Worm (Caenorhabditis elegans) whole organism, L2 larva: ENCODE measurements around the gene fbxa-83.

Experiments used
- ZK546.5 ChIP-seq: sonication (generic microtip); optimal IDR thresholded peaks from 2 replicates; lab custom pipeline; 2017; ENCODE audit warnings: missing biosample characterization, missing genetic modification characterization
- fos-1 ChIP-seq: fragments of 150-350 bp; optimal IDR thresholded peaks from 2 replicates; lab custom pipeline; 2014; ENCODE audit warnings: missing biosample characterization, missing genetic modification characterization
- gmeb-1 ChIP-seq: fragments of 150-350 bp; optimal IDR thresholded peaks from 2 replicates; lab custom pipeline; 2014; ENCODE audit warnings: missing biosample characterization, missing genetic modification characterization
- mab-5 ChIP-seq: fragments of 150-350 bp; optimal IDR thresholded peaks from 2 replicates; lab custom pipeline; 2014; ENCODE audit warnings: missing biosample characterization, missing genetic modification characterization
- mdl-1 ChIP-seq, 2 experiments: fragments of 150-350 bp in 1 of 2; sonication (generic microtip) in 1 of 2; optimal IDR thresholded peaks; 2 replicates each; lab custom pipeline; 2017; ENCODE audit warnings: missing biosample characterization in 2 of 2, missing genetic modification characterization in 2 of 2
- ztf-11 ChIP-seq: sonication (generic microtip); optimal IDR thresholded peaks from 2 replicates; lab custom pipeline; 2017; ENCODE audit warnings: missing biosample characterization, missing genetic modification characterization

DNA sequence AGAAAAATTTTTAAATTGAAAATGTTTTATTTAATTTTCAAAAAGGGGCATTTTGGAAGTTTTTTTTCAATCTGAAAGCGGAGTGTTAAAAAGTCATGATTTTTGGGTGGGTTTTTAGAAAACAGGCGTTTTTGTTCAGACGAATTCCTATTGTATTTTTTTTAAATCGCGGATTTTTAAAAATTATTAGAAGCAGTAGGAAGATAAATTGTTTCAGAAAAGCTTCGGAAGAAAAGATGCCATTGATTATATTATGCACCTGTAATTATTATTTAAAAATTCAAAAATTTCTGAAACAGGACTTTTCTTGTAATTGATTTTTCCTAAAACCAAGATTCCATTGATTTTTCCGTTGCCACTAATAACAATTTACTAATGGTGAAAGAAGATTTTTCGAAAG, 20.4 kb downstream of the fbxa-83 start:
- TF ChIP-seq gmeb-1 (tag; lab: Kevin White, UChicago) (no peak), mdl-1 (tag; optimal IDR thresholded peaks at IDR 0.05; lab: Kevin White, UChicago) (no peak), mab-5 (tag; lab: Kevin White, UChicago) (no peak), fos-1 (tag; lab: Kevin White, UChicago) (no peak), ZK546.5 (tag; lab: Kevin White, UChicago) (no peak), ztf-11 (tag; lab: Kevin White, UChicago) (no peak)
